Fruit fly (Drosophila melanogaster): ENCODE results near the gene thoc6.

DNA sequence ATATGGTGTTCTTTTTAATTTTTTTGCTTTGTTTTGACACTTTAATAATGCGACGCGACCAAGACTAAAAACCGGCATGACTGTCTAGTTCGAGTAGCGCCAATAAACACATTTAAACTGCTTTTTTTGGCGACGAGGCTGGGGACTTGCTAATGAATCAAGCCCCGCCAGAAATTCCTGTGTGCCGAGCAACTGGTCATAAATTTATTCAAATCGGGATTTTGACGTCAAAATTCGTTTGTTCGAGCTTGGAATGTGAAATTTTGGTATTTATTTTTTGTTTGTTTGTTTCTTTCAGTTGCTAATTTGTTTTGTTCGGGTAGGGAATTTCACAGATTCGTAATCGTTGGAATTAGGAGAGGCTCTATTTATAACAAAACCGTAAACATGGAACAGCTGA, 9.5 kb upstream of the thoc6 start:
- TF ChIP-seq insv (optimal IDR thresholded peaks at IDR 0.05) (no peak), h (optimal IDR thresholded peaks at IDR 0.05) (no peak), ttk (optimal IDR thresholded peaks at IDR 0.05) (no peak), psq (optimal IDR thresholded peaks at IDR 0.05) (no peak), Myc (optimal IDR thresholded peaks at IDR 0.05) (no peak)

All from Kc167 (cell line).